Worm (Caenorhabditis elegans) whole organism, mixed stage, embryonic: ENCODE measurements around the gene ugt-6.

Source experiments
- ceh-43 ChIP-seq: fragments of 200-800 bp; sonication (Bioruptor generic); optimal IDR thresholded peaks from 2 replicates; lab custom pipeline; 2018; ENCODE audit warnings: mild to moderate bottlenecking, missing genetic modification characterization, moderate library complexity, missing compliant biosample characterization
- elt-3 ChIP-seq: fragments of 150-350 bp; optimal IDR thresholded peaks from 2 replicates; lab custom pipeline; 2014; ENCODE audit warnings: missing biosample characterization, missing genetic modification characterization
- lin-13 ChIP-seq: fragments of 150-350 bp; optimal IDR thresholded peaks from 2 replicates; lab custom pipeline; 2014; ENCODE audit warnings: missing biosample characterization, missing genetic modification characterization
- mep-1 ChIP-seq: fragments of 150-350 bp; optimal IDR thresholded peaks from 2 replicates; lab custom pipeline; 2017; ENCODE audit warnings: missing biosample characterization, missing genetic modification reagents, missing genetic modification characterization, inconsistent platforms
- nhr-2 ChIP-seq: fragments of 150-350 bp; optimal IDR thresholded peaks from 2 replicates; lab custom pipeline; 2014; ENCODE audit warnings: missing biosample characterization, missing genetic modification characterization

- no peak for TF ChIP-seq mep-1 (tag; lab: Kevin White, UChicago)
- no peak for TF ChIP-seq ceh-43 (GFP tag; lab: Kevin White, UChicago)
- TF ChIP-seq lin-13: no peak
- TF ChIP-seq nhr-2 (tag; lab: Kevin White, UChicago): no peak
- no peak for TF ChIP-seq elt-3
Measured at ce11 chrV:12747856-12748255, 50.2 kb downstream of the ugt-6 start, which contains the start of gene C15C8.5.
